Worm (Caenorhabditis elegans) whole organism, L1 larva: ENCODE results near the gene F26D11.1.

Experiments
- C16A3.4 ChIP-seq: fragments of 150-350 bp; optimal IDR thresholded peaks from 2 replicates; lab custom pipeline; 2014; ENCODE audit warnings: missing biosample characterization, missing genetic modification characterization
- C34B4.2 ChIP-seq: sonication (generic microtip); optimal IDR thresholded peaks from 2 replicates; lab custom pipeline; 2017; ENCODE audit warnings: mild to moderate bottlenecking, missing genetic modification characterization, missing compliant biosample characterization
- F16B12.6 ChIP-seq: fragments of 150-350 bp; optimal IDR thresholded peaks from 2 replicates; lab custom pipeline; 2014; ENCODE audit warnings: missing biosample characterization, missing genetic modification characterization
- Y116A8C.19 ChIP-seq: sonication (generic microtip); optimal IDR thresholded peaks from 2 replicates; lab custom pipeline; 2016; ENCODE audit warnings: missing compliant biosample characterization, missing genetic modification characterization, borderline replicate concordance
- aha-1 ChIP-seq: fragments of 150-350 bp; optimal IDR thresholded peaks from 2 replicates; lab custom pipeline; 2014; ENCODE audit warnings: missing biosample characterization, missing genetic modification characterization
- aly-2 ChIP-seq: fragments of 150-350 bp; optimal IDR thresholded peaks from 2 replicates; lab custom pipeline; 2014; ENCODE audit warnings: missing biosample characterization, missing genetic modification characterization
- blmp-1 ChIP-seq: fragments of 150-350 bp; optimal IDR thresholded peaks from 2 replicates; lab custom pipeline; 2014; ENCODE audit warnings: missing biosample characterization, missing genetic modification characterization
- ceh-63 ChIP-seq: fragments of 200-800 bp; sonication (Bioruptor generic); optimal IDR thresholded peaks from 2 replicates; lab custom pipeline; 2018; ENCODE audit warnings: mild to moderate bottlenecking, missing genetic modification characterization, missing compliant biosample characterization
- ceh-88 ChIP-seq: fragments of 200-800 bp; sonication (Bioruptor generic); IDR thresholded peaks from 2 replicates; pipeline ENCODE4 v1.3.6; 2022; ENCODE audit warnings: missing genetic modification characterization, missing compliant biosample characterization
- dpl-1 ChIP-seq, 3 experiments: fragments of 150-350 bp in 2 of 3; sonication (generic microtip) in 1 of 3; optimal IDR thresholded peaks; 2 replicates each; lab custom pipeline; 2014 to 2017; ENCODE audit warnings: missing biosample characterization in 3 of 3, missing genetic modification characterization in 3 of 3, missing genetic modification reagents in 3 of 3
- efl-1 ChIP-seq, 4 experiments: fragments of 150-350 bp; optimal IDR thresholded peaks in 3 of 4; peaks in 1 of 4; 1 replicate in 1 of 4; 2 replicates in 3 of 4; lab custom pipeline; 2014; ENCODE audit warnings: missing biosample characterization in 2 of 4, missing genetic modification characterization in 2 of 4, missing genetic modification reagents in 2 of 4
- egl-13 ChIP-seq: sonication (generic microtip); optimal IDR thresholded peaks from 2 replicates; lab custom pipeline; 2016; ENCODE audit warnings: missing genotype, missing genetic modification reagents, missing genetic modification characterization, missing compliant biosample characterization
- egl-27 ChIP-seq, 2 experiments: fragments of 150-350 bp in 1 of 2; sonication (generic microtip); optimal IDR thresholded peaks; 3 replicates each; lab custom pipeline; 2017 to 2018; ENCODE audit warnings: missing biosample characterization in 2 of 2, missing genetic modification characterization in 2 of 2, missing genetic modification reagents in 2 of 2
- elt-2 ChIP-seq: sonication (generic microtip); optimal IDR thresholded peaks from 2 replicates; lab custom pipeline; 2016; ENCODE audit warnings: missing genetic modification characterization, mild to moderate bottlenecking, inconsistent platforms, missing compliant biosample characterization, missing genetic modification reagents
- elt-3 ChIP-seq, 6 experiments: fragments of 150-350 bp in 1 of 6; sonication (generic microtip); optimal IDR thresholded peaks; 2 replicates each; lab custom pipeline; 2017 to 2018; ENCODE audit warnings: missing biosample characterization in 6 of 6, missing genetic modification characterization in 6 of 6, inconsistent platforms in 1 of 6
- ets-5 ChIP-seq: fragments of 200-800 bp; sonication (Bioruptor generic); IDR thresholded peaks from 2 replicates; pipeline ENCODE4 v1.3.6; 2022; ENCODE audit warnings: missing genetic modification characterization, missing compliant biosample characterization
- fkh-10 ChIP-seq: sonication (generic microtip); optimal IDR thresholded peaks from 2 replicates; lab custom pipeline; 2017; ENCODE audit warnings: missing biosample characterization, missing genetic modification reagents, missing genetic modification characterization
- fkh-4 ChIP-seq: sonication (generic microtip); optimal IDR thresholded peaks from 2 replicates; lab custom pipeline; 2016; ENCODE audit warnings: missing compliant biosample characterization, missing genetic modification characterization, borderline replicate concordance
- fkh-8 ChIP-seq: sonication (generic microtip); optimal IDR thresholded peaks from 2 replicates; lab custom pipeline; 2016; ENCODE audit warnings: mild to moderate bottlenecking, missing genetic modification characterization, missing compliant biosample characterization
- fos-1 ChIP-seq: fragments of 150-350 bp; optimal IDR thresholded peaks from 2 replicates; lab custom pipeline; 2014; ENCODE audit warnings: missing biosample characterization, missing genetic modification characterization
- grh-1 ChIP-seq: fragments of 200-800 bp; sonication (Bioruptor generic); IDR thresholded peaks from 2 replicates; pipeline ENCODE4 v1.3.6; 2022; ENCODE audit warnings: missing genetic modification reagents, missing genetic modification characterization, missing compliant biosample characterization
- hlh-17 ChIP-seq: fragments of 200-800 bp; sonication (Bioruptor generic); optimal IDR thresholded peaks from 2 replicates; lab custom pipeline; 2018; ENCODE audit warnings: missing genetic modification characterization, mild to moderate bottlenecking, missing compliant biosample characterization, moderate library complexity, borderline replicate concordance
- irx-1 ChIP-seq: sonication (generic microtip); optimal IDR thresholded peaks from 2 replicates; lab custom pipeline; 2016; ENCODE audit warnings: missing genetic modification characterization, missing compliant biosample characterization
- isw-1 ChIP-seq: fragments of 200-800 bp; sonication (Bioruptor generic); IDR thresholded peaks from 2 replicates; pipeline ENCODE4 v1.3.6; 2022; ENCODE audit warnings: missing genetic modification characterization, missing compliant biosample characterization
- lin-13 ChIP-seq: fragments of 150-350 bp; optimal IDR thresholded peaks from 2 replicates; lab custom pipeline; 2014; ENCODE audit warnings: missing biosample characterization, missing genetic modification reagents, missing genetic modification characterization
- lin-14 ChIP-seq: fragments of 200-800 bp; sonication (Bioruptor generic); optimal IDR thresholded peaks from 2 replicates; lab custom pipeline; 2018; ENCODE audit warnings: mild to moderate bottlenecking, missing genetic modification characterization, moderate library complexity, missing compliant biosample characterization
- lin-15B ChIP-seq: fragments of 150-350 bp; sonication (generic microtip); optimal IDR thresholded peaks from 3 replicates; lab custom pipeline; 2014; ENCODE audit warnings: missing biosample characterization, missing genetic modification characterization
- lin-35 ChIP-seq, 2 experiments: fragments of 150-350 bp; optimal IDR thresholded peaks; 2 replicates each; lab custom pipeline; 2014; ENCODE audit warnings: missing biosample characterization in 2 of 2, missing genetic modification characterization in 2 of 2, missing genetic modification reagents in 2 of 2
- lsy-2 ChIP-seq, 2 experiments: fragments of 150-350 bp; optimal IDR thresholded peaks; 2 replicates each; lab custom pipeline; 2014; ENCODE audit warnings: missing biosample characterization in 2 of 2, missing genetic modification characterization in 2 of 2
- mab-9 ChIP-seq: fragments of 200-800 bp; sonication (Bioruptor generic); IDR thresholded peaks from 2 replicates; pipeline ENCODE4 v1.3.6; 2022; ENCODE audit warnings: missing genetic modification reagents, missing genetic modification characterization, missing compliant biosample characterization
- mdl-1 ChIP-seq, 2 experiments: fragments of 150-350 bp; optimal IDR thresholded peaks; 2 replicates each; lab custom pipeline; 2014 to 2017; ENCODE audit warnings: missing biosample characterization in 2 of 2, missing genetic modification characterization in 2 of 2, inconsistent platforms in 1 of 2
- mep-1 ChIP-seq: fragments of 150-350 bp; optimal IDR thresholded peaks from 2 replicates; lab custom pipeline; 2014; ENCODE audit warnings: missing biosample characterization, missing genetic modification characterization
- nhr-12 ChIP-seq: sonication (generic microtip); optimal IDR thresholded peaks from 2 replicates; lab custom pipeline; 2017; ENCODE audit warnings: missing biosample characterization, missing genetic modification characterization
- nhr-20 ChIP-seq: sonication (generic microtip); optimal IDR thresholded peaks from 2 replicates; lab custom pipeline; 2016; ENCODE audit warnings: mild to moderate bottlenecking, missing genetic modification characterization, missing compliant biosample characterization
- nhr-71 ChIP-seq: sonication (generic microtip); optimal IDR thresholded peaks from 2 replicates; lab custom pipeline; 2016; ENCODE audit warnings: mild to moderate bottlenecking, missing genetic modification characterization, moderate library complexity, missing compliant biosample characterization
- nhr-85 ChIP-seq: sonication (generic microtip); peaks from one replicate; lab custom pipeline; 2016; ENCODE audit warnings: missing genetic modification characterization, inconsistent platforms, missing compliant biosample characterization
- pax-3 ChIP-seq: fragments of 200-800 bp; sonication (Bioruptor generic); optimal IDR thresholded peaks from 2 replicates; lab custom pipeline; 2018; ENCODE audit warnings: mild to moderate bottlenecking, missing genetic modification characterization, moderate library complexity, missing compliant biosample characterization
- rnt-1 ChIP-seq: sonication (generic microtip); optimal IDR thresholded peaks from 2 replicates; lab custom pipeline; 2016; ENCODE audit warnings: mild to moderate bottlenecking, missing genetic modification characterization, moderate library complexity, missing compliant biosample characterization
- snu-23 ChIP-seq: sonication (generic microtip); optimal IDR thresholded peaks from 2 replicates; lab custom pipeline; 2016; ENCODE audit warnings: missing genetic modification characterization, missing compliant biosample characterization
- sptf-1 ChIP-seq: fragments of 150-350 bp; optimal IDR thresholded peaks from 2 replicates; lab custom pipeline; 2014; ENCODE audit warnings: missing biosample characterization, missing genetic modification characterization
- swsn-7 ChIP-seq: sonication (generic microtip); optimal IDR thresholded peaks from 2 replicates; lab custom pipeline; 2016; ENCODE audit warnings: missing genetic modification characterization, missing compliant biosample characterization
- unc-98 ChIP-seq: fragments of 200-800 bp; sonication (Bioruptor generic); IDR thresholded peaks from 2 replicates; pipeline ENCODE4 v1.3.6; 2022; ENCODE audit warnings: missing genetic modification characterization, missing compliant biosample characterization
- vab-15 ChIP-seq: sonication (generic microtip); optimal IDR thresholded peaks from 2 replicates; lab custom pipeline; 2017; ENCODE audit warnings: missing genotype, mild to moderate bottlenecking, missing genetic modification characterization, missing compliant biosample characterization
- zip-4 ChIP-seq: fragments of 200-800 bp; sonication (Bioruptor generic); optimal IDR thresholded peaks from 2 replicates; lab custom pipeline; 2018; ENCODE audit warnings: mild to moderate bottlenecking, missing genetic modification characterization, moderate library complexity, missing compliant biosample characterization
- ztf-4 ChIP-seq: fragments of 150-350 bp; optimal IDR thresholded peaks from 2 replicates; lab custom pipeline; 2014; ENCODE audit warnings: missing biosample characterization, missing genetic modification characterization

F26D11.1 gene

ce11 chrV:7977701-7978461 lies 3.5 kb upstream of the F26D11.1 start, which contains the start of gene let-413 (continued):
- TF ChIP-seq mab-9 (GFP tag; lab: Robert Waterston, UW): no peak
- no peak for TF ChIP-seq nhr-85
- no peak for TF ChIP-seq ceh-63 (GFP tag; lab: Kevin White, UChicago)
- peak; percentile 9 for TF ChIP-seq mep-1

ce11 chrV:7978798-7979197 lies 2.5 kb upstream of the F26D11.1 start:
- peak; percentile 56 for TF ChIP-seq nhr-20 (tag; lab: Kevin White, UChicago)
- TF ChIP-seq isw-1 (GFP tag; lab: Robert Waterston, UW): no peak
- peak; percentile 7 for TF ChIP-seq nhr-71
- TF ChIP-seq egl-13: no peak
- no peak for TF ChIP-seq fkh-10
- peak in 2 of 6 experiments; percentile 3 to 75 for TF ChIP-seq elt-3 (tag; optimal IDR thresholded peaks at IDR 0.05; lab: Kevin White, UChicago)
- TF ChIP-seq nhr-12: no peak
- TF ChIP-seq lin-15B (tag; lab: Kevin White, UChicago): no peak
- TF ChIP-seq mep-1: peak; percentile 24
- TF ChIP-seq hlh-17 (GFP tag; lab: Kevin White, UChicago): no peak
- peak in 2 of 3 experiments; percentile 12 to 31 for TF ChIP-seq dpl-1 (GFP tag; optimal IDR thresholded peaks at IDR 0.05; lab: Kevin White, UChicago)
- no peak for TF ChIP-seq vab-15 (tag; lab: Kevin White, UChicago)
- TF ChIP-seq swsn-7 (tag; lab: Kevin White, UChicago): no peak
- TF ChIP-seq Y116A8C.19 (tag; lab: Kevin White, UChicago): no peak
- TF ChIP-seq efl-1 (optimal IDR thresholded peaks at IDR 0.05; lab: Kevin White, UChicago): peak; percentile 13 to 20
- peak in 1 of 2 experiments; percentile 93 for TF ChIP-seq efl-1 (GFP tag; optimal IDR thresholded peaks at IDR 0.05 in 1 of 2; lab: Kevin White, UChicago)
- peak; percentile 77 for TF ChIP-seq blmp-1 (tag; lab: Kevin White, UChicago)
- no peak for TF ChIP-seq ceh-63 (GFP tag; lab: Kevin White, UChicago)
- TF ChIP-seq aha-1 (tag; lab: Kevin White, UChicago): no peak
- no peak for TF ChIP-seq fkh-4
- TF ChIP-seq ets-5 (GFP tag; lab: Robert Waterston, UW): no peak
- TF ChIP-seq lin-35 (GFP tag; optimal IDR thresholded peaks at IDR 0.05; lab: Kevin White, UChicago): peak in 1 of 2 experiments; percentile 65
- no peak for TF ChIP-seq mab-9 (GFP tag; lab: Robert Waterston, UW)
- TF ChIP-seq nhr-85: peak; percentile 79
- peak; percentile 56 for TF ChIP-seq snu-23
- peak in 1 of 2 experiments; percentile 82 for TF ChIP-seq lsy-2 (tag; optimal IDR thresholded peaks at IDR 0.05; lab: Kevin White, UChicago)
- peak; percentile 46 for TF ChIP-seq C16A3.4 (tag; lab: Kevin White, UChicago)
- TF ChIP-seq F16B12.6: peak; percentile 10
- TF ChIP-seq lin-14 (GFP tag; lab: Kevin White, UChicago): peak; percentile 71
- no peak for TF ChIP-seq sptf-1 (tag; lab: Kevin White, UChicago)
- TF ChIP-seq mdl-1 (tag; optimal IDR thresholded peaks at IDR 0.05; lab: Kevin White, UChicago): peak in 1 of 2 experiments; percentile 27
- no peak for TF ChIP-seq ztf-4 (tag; lab: Kevin White, UChicago)
- TF ChIP-seq rnt-1 (tag; lab: Kevin White, UChicago): no peak

ce11 chrV:7980370-7980987 lies 866 bp upstream of the F26D11.1 start:
- TF ChIP-seq ceh-88 (GFP tag; lab: Robert Waterston, UW) (no peak), egl-27 (tag; optimal IDR thresholded peaks at IDR 0.05; lab: Kevin White, UChicago) (peak in 1 of 2 experiments; percentile 2), lin-13 (no peak), irx-1 (tag; lab: Kevin White, UChicago) (no peak), mep-1 (peak; percentile 32), C34B4.2 (tag; lab: Kevin White, UChicago) (no peak), pax-3 (tag; lab: Kevin White, UChicago) (no peak), zip-4 (GFP tag; lab: Kevin White, UChicago) (no peak), grh-1 (GFP tag; lab: Robert Waterston, UW) (no peak), fos-1 (tag; lab: Kevin White, UChicago) (no peak), lin-14 (GFP tag; lab: Kevin White, UChicago) (peak; percentile 89), elt-3 (tag; optimal IDR thresholded peaks at IDR 0.05; lab: Kevin White, UChicago) (no peak), fkh-8 (tag; lab: Kevin White, UChicago) (peak; percentile 10), snu-23 (no peak), nhr-85 (no peak), efl-1 (optimal IDR thresholded peaks at IDR 0.05; lab: Kevin White, UChicago) (no peak), efl-1 (GFP tag; optimal IDR thresholded peaks at IDR 0.05 in 1 of 2; lab: Kevin White, UChicago) (peak in 1 of 2 experiments; percentile 48), rnt-1 (tag; lab: Kevin White, UChicago) (peak; percentile 8), ets-5 (GFP tag; lab: Robert Waterston, UW) (no peak), elt-2 (no peak), fkh-4 (no peak), unc-98 (no peak), aly-2 (tag; lab: Kevin White, UChicago) (no peak)
